Fruit fly (Drosophila melanogaster): ENCODE measurements around the gene CG9377.
A peak's percentile ranks its signal among the peaks of the same experiment; 100 is the strongest.

Gene CG9377

dm6 chr2L:13366109-13366747 lies 4.9 kb upstream of the CG9377 start, which contains the start of the genes Nnp-1 and Grx3 (continued):
- TF ChIP-seq CG14710 (tag; optimal IDR thresholded peaks at IDR 0.05) (peak; percentile 82), ap (GFP tag; IDR thresholded peaks at IDR 0.05) (no peak), Sin3A (optimal IDR thresholded peaks at IDR 0.05) (peak; percentile 56), CG12744 (GFP tag; optimal IDR thresholded peaks at IDR 0.05) (no peak), CG16813 (GFP tag; IDR thresholded peaks at IDR 0.05; ENCODE audit: partially characterized antibody) (no peak), croc (GFP tag; conservative IDR thresholded peaks at IDR 0.05) (no peak; the same call in 2 of the 3 replicates), lbe (GFP tag; optimal IDR thresholded peaks at IDR 0.05) (no peak), Med (GFP tag) (peak; percentile 81), Scr (GFP tag; IDR thresholded peaks at IDR 0.05; ENCODE audit: partially characterized antibody) (no peak), nmo (GFP tag; optimal IDR thresholded peaks at IDR 0.05) (peak; percentile 82), gce (GFP tag; IDR thresholded peaks at IDR 0.05) (no peak), Oaz (GFP tag; IDR thresholded peaks at IDR 0.05) (no peak), wdn (GFP tag; IDR thresholded peaks at IDR 0.05) (peak; percentile 20; the same call in 1 of the 2 replicates), tio (GFP tag; optimal IDR thresholded peaks at IDR 0.05) (no peak), Max (GFP tag; optimal IDR thresholded peaks at IDR 0.05) (peak; percentile 98), CG3838 (GFP tag; optimal IDR thresholded peaks at IDR 0.05) (no peak), otp (GFP tag; IDR thresholded peaks at IDR 0.05) (no peak), CG4360 (GFP tag; IDR thresholded peaks at IDR 0.05) (peak; percentile 46; the same call in 1 of the 2 replicates), Side (GFP tag; optimal IDR thresholded peaks at IDR 0.05) (no peak), Nf-YA (GFP tag; IDR thresholded peaks at IDR 0.05) (no peak), row (GFP tag; IDR thresholded peaks at IDR 0.05) (peak; percentile 92), Hr39 (optimal IDR thresholded peaks at IDR 0.05) (no peak), Bgb (GFP tag; IDR thresholded peaks at IDR 0.05; ENCODE audit: partially characterized antibody) (0 out of 2 replicates have a peak, but pooled peaks have one; percentile 7), CG2129 (GFP tag; IDR thresholded peaks at IDR 0.05; ENCODE audit: partially characterized antibody) (no peak), CG18619 (GFP tag; optimal IDR thresholded peaks at IDR 0.05) (peak; percentile 36), maf-S (GFP tag; optimal IDR thresholded peaks at IDR 0.05) (no peak), so (GFP tag; IDR thresholded peaks at IDR 0.05) (no peak), CG17328 (GFP tag; IDR thresholded peaks at IDR 0.05) (no peak), gro (GFP tag; optimal IDR thresholded peaks at IDR 0.05) (no peak), Hr3 (GFP tag; optimal IDR thresholded peaks at IDR 0.05) (peak; percentile 70), hbn (GFP tag; IDR thresholded peaks at IDR 0.05; ENCODE audit: partially characterized antibody) (no peak), CG3065 (GFP tag; optimal IDR thresholded peaks at IDR 0.05) (no peak), lilli (GFP tag; optimal IDR thresholded peaks at IDR 0.05) (peak; percentile 48), CG7556 (GFP tag; optimal IDR thresholded peaks at IDR 0.05) (no peak), mld (GFP tag; IDR thresholded peaks at IDR 0.05; ENCODE audit: partially characterized antibody) (no peak), CG31365 (tag; optimal IDR thresholded peaks at IDR 0.05) (no peak), Jarid2 (GFP tag; optimal IDR thresholded peaks at IDR 0.05) (no peak), phol (tag; optimal IDR thresholded peaks at IDR 0.05) (peak; percentile 85), NC2β (GFP tag; optimal IDR thresholded peaks at IDR 0.05) (no peak), nerfin-2 (GFP tag; IDR thresholded peaks at IDR 0.05; ENCODE audit: partially characterized antibody) (no peak), CG14667 (GFP tag; IDR thresholded peaks at IDR 0.05) (no peak), btn (GFP tag; optimal IDR thresholded peaks at IDR 0.05) (no peak), Xrp1 (GFP tag; IDR thresholded peaks at IDR 0.05) (peak; percentile 58), pros (GFP tag; optimal IDR thresholded peaks at IDR 0.05) (no peak), prd (optimal IDR thresholded peaks at IDR 0.05) (no peak), prd (GFP tag; IDR thresholded peaks at IDR 0.05) (peak; percentile 58; the same call in 1 of the 3 replicates), CG18764 (GFP tag; optimal IDR thresholded peaks at IDR 0.05) (peak; percentile 43), nom (GFP tag; optimal IDR thresholded peaks at IDR 0.05) (no peak), sd (tag; optimal IDR thresholded peaks at IDR 0.05) (no peak), CG16863 (GFP tag; optimal IDR thresholded peaks at IDR 0.05) (no peak), caup (GFP tag; optimal IDR thresholded peaks at IDR 0.05; ENCODE audit: severe bottlenecking) (no peak)

All from whole organism, embryonic.